In genomic region chr3L:19612172-19612571, dm6 we compare ENCODE assay signal across 1 fruit fly cellular context.
TF ChIP-seq lines count a peak whose summit lies in the region.

TSS of gene Lon (minus strand) at chr3L:19612199.
TSS of gene PIG-F (plus strand) at chr3L:19612455.

TF ChIP-seq in whole organism, embryonic, 481 proteins besides CTCF, POLR2A, EP300 and RAD21 (continued from another document and continues in another):
- TF ChIP-seq Dip3 (GFP tag; optimal IDR thresholded peaks at IDR 0.05; lab: Kevin White, UChicago) (peak; percentile 98), ara (GFP tag; IDR thresholded peaks at IDR 0.05; lab: Robert Waterston, UW) (peak; percentile 97), CG6654 (GFP tag; optimal IDR thresholded peaks at IDR 0.05; lab: Kevin White, UChicago) (peak; percentile 95), E2f2 (GFP tag; IDR thresholded peaks at IDR 0.05; lab: Robert Waterston, UW) (peak; percentile 88), onecut (GFP tag; IDR thresholded peaks at IDR 0.05; lab: Robert Waterston, UW) (peak; percentile 96), sim (GFP tag; IDR thresholded peaks at IDR 0.05; lab: Robert Waterston, UW) (peak; percentile 94), Hr78 (GFP tag; optimal IDR thresholded peaks at IDR 0.05; lab: Kevin White, UChicago) (no peak), CG13424 (tag; optimal IDR thresholded peaks at IDR 0.05; lab: Kevin White, UChicago) (peak; percentile 100), CG3726 (GFP tag; IDR thresholded peaks at IDR 0.05; lab: Robert Waterston, UW) (peak; percentile 97), Ets97D (GFP tag; optimal IDR thresholded peaks at IDR 0.05; lab: Kevin White, UChicago) (peak; percentile 95), Scr (GFP tag; IDR thresholded peaks at IDR 0.05; lab: Robert Waterston, UW; ENCODE audit: partially characterized antibody) (peak; percentile 63), ap (GFP tag; IDR thresholded peaks at IDR 0.05; lab: Robert Waterston, UW) (peak; percentile 95), CG12236 (GFP tag; optimal IDR thresholded peaks at IDR 0.05; lab: Kevin White, UChicago) (peak; percentile 95), vvl (GFP tag; IDR thresholded peaks at IDR 0.05; lab: Robert Waterston, UW) (peak; percentile 99), CG34376 (GFP tag; optimal IDR thresholded peaks at IDR 0.05; lab: Kevin White, UChicago) (peak; percentile 99), crol (GFP tag; IDR thresholded peaks at IDR 0.05; lab: Robert Waterston, UW) (peak; percentile 69), grau (tag; optimal IDR thresholded peaks at IDR 0.05; lab: Kevin White, UChicago) (peak; percentile 99), CG12942 (GFP tag; optimal IDR thresholded peaks at IDR 0.05; lab: Kevin White, UChicago) (peak; percentile 99), CG10462 (GFP tag; optimal IDR thresholded peaks at IDR 0.05; lab: Kevin White, UChicago) (peak; percentile 99), CG11723 (GFP tag; optimal IDR thresholded peaks at IDR 0.05; lab: Kevin White, UChicago) (peak; percentile 99), Sin3A (optimal IDR thresholded peaks at IDR 0.05; lab: Kevin White, UChicago) (peak; percentile 65), sug (tag; optimal IDR thresholded peaks at IDR 0.05; lab: Kevin White, UChicago) (peak; percentile 99), wor (GFP tag; IDR thresholded peaks at IDR 0.05; lab: Robert Waterston, UW) (peak; percentile 98), CG1603 (tag; optimal IDR thresholded peaks at IDR 0.05; lab: Kevin White, UChicago) (no peak), ind (GFP tag; optimal IDR thresholded peaks at IDR 0.05; lab: Kevin White, UChicago) (peak; percentile 100), vfl (GFP tag; optimal IDR thresholded peaks at IDR 0.05; lab: Kevin White, UChicago) (peak; percentile 99), Hmx (GFP tag; optimal IDR thresholded peaks at IDR 0.05; lab: Kevin White, UChicago) (peak; percentile 97), CG17568 (GFP tag; optimal IDR thresholded peaks at IDR 0.05; lab: Kevin White, UChicago) (peak; percentile 98), toy (GFP tag; IDR thresholded peaks at IDR 0.05; lab: Robert Waterston, UW) (peak; percentile 96), CG4820 (GFP tag; optimal IDR thresholded peaks at IDR 0.05; lab: Kevin White, UChicago) (peak; percentile 99), lilli (GFP tag; optimal IDR thresholded peaks at IDR 0.05; lab: Kevin White, UChicago) (peak; percentile 99), CG2875 (GFP tag; optimal IDR thresholded peaks at IDR 0.05; lab: Kevin White, UChicago) (peak; percentile 99), CG9727 (GFP tag; optimal IDR thresholded peaks at IDR 0.05; lab: Kevin White, UChicago) (peak; percentile 99), otp (GFP tag; IDR thresholded peaks at IDR 0.05; lab: Robert Waterston, UW) (peak; percentile 96), Max (GFP tag; optimal IDR thresholded peaks at IDR 0.05; lab: Kevin White, UChicago) (peak; percentile 100), sqz (GFP tag; optimal IDR thresholded peaks at IDR 0.05; lab: Kevin White, UChicago) (peak; percentile 99), CG31224 (GFP tag; IDR thresholded peaks at IDR 0.05; lab: Robert Waterston, UW) (peak; percentile 95), Kr (GFP tag; optimal IDR thresholded peaks at IDR 0.05; lab: Kevin White, UChicago) (peak; percentile 95), pan (optimal IDR thresholded peaks at IDR 0.05; lab: Kevin White, UChicago) (no peak), pan (GFP tag; optimal IDR thresholded peaks at IDR 0.05 in 1 of 2, IDR thresholded peaks at IDR 0.05 in 1 of 2) (peak in 1 of 2 experiments; percentile 99), Side (GFP tag; optimal IDR thresholded peaks at IDR 0.05; lab: Kevin White, UChicago) (peak; percentile 97), gsb (GFP tag; IDR thresholded peaks at IDR 0.05; lab: Robert Waterston, UW) (peak; percentile 96), amos (GFP tag; IDR thresholded peaks at IDR 0.05; lab: Robert Waterston, UW; ENCODE audit: partially characterized antibody) (peak; percentile 47), CG8359 (GFP tag; optimal IDR thresholded peaks at IDR 0.05; lab: Kevin White, UChicago; ENCODE audit: borderline replicate concordance) (peak; percentile 95), CG13775 (GFP tag; optimal IDR thresholded peaks at IDR 0.05; lab: Kevin White, UChicago) (peak; percentile 100), Rfx (GFP tag; IDR thresholded peaks at IDR 0.05; lab: Robert Waterston, UW) (peak; percentile 99), BtbVII (GFP tag; optimal IDR thresholded peaks at IDR 0.05; lab: Kevin White, UChicago) (peak; percentile 99), jigr1 (GFP tag; IDR thresholded peaks at IDR 0.05; lab: Robert Waterston, UW) (peak; percentile 97), CkIIα-i1 (GFP tag; IDR thresholded peaks at IDR 0.05; lab: Robert Waterston, UW) (peak; percentile 89), corto (GFP tag; optimal IDR thresholded peaks at IDR 0.05; lab: Kevin White, UChicago) (peak; percentile 96), ham (GFP tag; IDR thresholded peaks at IDR 0.05; lab: Robert Waterston, UW) (peak; percentile 93), zf30C (GFP tag; optimal IDR thresholded peaks at IDR 0.05; lab: Kevin White, UChicago) (peak; percentile 63), Usf (GFP tag; optimal IDR thresholded peaks at IDR 0.05; lab: Kevin White, UChicago) (peak; percentile 99), NC2β (GFP tag; optimal IDR thresholded peaks at IDR 0.05; lab: Kevin White, UChicago) (peak; percentile 97), Aef1 (GFP tag; IDR thresholded peaks at IDR 0.05; lab: Robert Waterston, UW) (peak; percentile 99), Bgb (GFP tag; IDR thresholded peaks at IDR 0.05; lab: Robert Waterston, UW; ENCODE audit: partially characterized antibody) (peak; percentile 63), emc (GFP tag; optimal IDR thresholded peaks at IDR 0.05; lab: Kevin White, UChicago) (peak; percentile 95), ci (GFP tag; IDR thresholded peaks at IDR 0.05; lab: Robert Waterston, UW) (peak; percentile 98), Med (GFP tag; lab: Kevin White, UChicago) (peak; percentile 100), CG14965 (GFP tag; optimal IDR thresholded peaks at IDR 0.05; lab: Kevin White, UChicago; ENCODE audit: borderline replicate concordance) (peak; percentile 70), pros (GFP tag; optimal IDR thresholded peaks at IDR 0.05; lab: Kevin White, UChicago) (peak; percentile 87), CG10147 (GFP tag; optimal IDR thresholded peaks at IDR 0.05; lab: Kevin White, UChicago) (peak; percentile 99), D19A (tag; optimal IDR thresholded peaks at IDR 0.05; lab: Kevin White, UChicago) (peak; percentile 97), CG33213 (GFP tag; optimal IDR thresholded peaks at IDR 0.05; lab: Kevin White, UChicago) (peak; percentile 95), CG11456 (GFP tag; IDR thresholded peaks at IDR 0.05; lab: Robert Waterston, UW) (peak; percentile 97), al (GFP tag; IDR thresholded peaks at IDR 0.05; lab: Robert Waterston, UW) (peak; percentile 98), CG4360 (GFP tag; IDR thresholded peaks at IDR 0.05; lab: Robert Waterston, UW) (peak; percentile 81), HLH54F (GFP tag; optimal IDR thresholded peaks at IDR 0.05; lab: Kevin White, UChicago) (peak; percentile 99), Bteb2 (GFP tag; optimal IDR thresholded peaks at IDR 0.05; lab: Kevin White, UChicago) (peak; percentile 97), HLH3B (GFP tag; IDR thresholded peaks at IDR 0.05; lab: Robert Waterston, UW) (peak; percentile 98), seq (GFP tag; IDR thresholded peaks at IDR 0.05; lab: Robert Waterston, UW) (peak; percentile 99), CG31365 (tag; optimal IDR thresholded peaks at IDR 0.05; lab: Kevin White, UChicago) (peak; percentile 79), sens-2 (GFP tag; IDR thresholded peaks at IDR 0.05; lab: Robert Waterston, UW) (peak; percentile 95), sr (GFP tag; IDR thresholded peaks at IDR 0.05; lab: Robert Waterston, UW) (peak; percentile 83; the same call in 2 of the 3 replicates), danr (GFP tag; IDR thresholded peaks at IDR 0.05; lab: Robert Waterston, UW) (peak; percentile 97), CG12299 (tag; optimal IDR thresholded peaks at IDR 0.05; lab: Kevin White, UChicago) (peak; percentile 99), CG7556 (GFP tag; optimal IDR thresholded peaks at IDR 0.05; lab: Kevin White, UChicago) (peak; percentile 99), mld (GFP tag; IDR thresholded peaks at IDR 0.05; lab: Robert Waterston, UW; ENCODE audit: partially characterized antibody) (0 out of 3 replicates have a peak, but pooled peaks have one; percentile 15), slp2 (GFP tag; optimal IDR thresholded peaks at IDR 0.05; lab: Kevin White, UChicago) (peak; percentile 98), TFAM (GFP tag; optimal IDR thresholded peaks at IDR 0.05; lab: Kevin White, UChicago) (peak; percentile 88), Ptx1 (GFP tag; IDR thresholded peaks at IDR 0.05; lab: Robert Waterston, UW) (peak; percentile 99), Hsf (GFP tag; optimal IDR thresholded peaks at IDR 0.05; lab: Kevin White, UChicago) (peak; percentile 99), CG14050 (GFP tag; IDR thresholded peaks at IDR 0.05; lab: Robert Waterston, UW) (peak; percentile 98), Xbp1 (GFP tag; optimal IDR thresholded peaks at IDR 0.05; lab: Kevin White, UChicago) (peak; percentile 99), zen2 (GFP tag; IDR thresholded peaks at IDR 0.05; lab: Robert Waterston, UW; ENCODE audit: partially characterized antibody) (no peak), so (GFP tag; IDR thresholded peaks at IDR 0.05; lab: Robert Waterston, UW) (peak; percentile 98), Asciz (GFP tag; optimal IDR thresholded peaks at IDR 0.05; lab: Kevin White, UChicago) (peak; percentile 99), CG1832 (GFP tag; optimal IDR thresholded peaks at IDR 0.05; lab: Kevin White, UChicago) (no peak), Poxn (GFP tag; IDR thresholded peaks at IDR 0.05; lab: Robert Waterston, UW) (peak; percentile 97), CG18764 (GFP tag; optimal IDR thresholded peaks at IDR 0.05; lab: Kevin White, UChicago) (peak; percentile 98), CG7357 (GFP tag; IDR thresholded peaks at IDR 0.05; lab: Robert Waterston, UW) (peak; percentile 97), org-1 (GFP tag; optimal IDR thresholded peaks at IDR 0.05; lab: Kevin White, UChicago) (peak; percentile 98), CG8281 (tag; optimal IDR thresholded peaks at IDR 0.05; lab: Kevin White, UChicago) (peak; percentile 95), eve (GFP tag; optimal IDR thresholded peaks at IDR 0.05; lab: Kevin White, UChicago) (peak in 1 of 2 experiments; percentile 71), CG10431 (GFP tag; optimal IDR thresholded peaks at IDR 0.05; lab: Kevin White, UChicago) (peak; percentile 98), HmgD (GFP tag; optimal IDR thresholded peaks at IDR 0.05; lab: Kevin White, UChicago) (peak; percentile 97), Meics (GFP tag; optimal IDR thresholded peaks at IDR 0.05; lab: Kevin White, UChicago) (peak; percentile 99), hth (optimal IDR thresholded peaks at IDR 0.05; lab: Kevin White, UChicago) (no peak), inv (GFP tag; IDR thresholded peaks at IDR 0.05; lab: Robert Waterston, UW; ENCODE audit: partially characterized antibody) (peak; percentile 64), kni (GFP tag; optimal IDR thresholded peaks at IDR 0.05; lab: Kevin White, UChicago) (peak; percentile 97), ewg (GFP tag; optimal IDR thresholded peaks at IDR 0.05; lab: Kevin White, UChicago) (peak; percentile 98), CG14441 (GFP tag; IDR thresholded peaks at IDR 0.05; lab: Robert Waterston, UW) (peak; percentile 98), lola (GFP tag; optimal IDR thresholded peaks at IDR 0.05; lab: Kevin White, UChicago) (peak in 1 of 3 experiments; percentile 99), CG16779 (GFP tag; IDR thresholded peaks at IDR 0.05; lab: Robert Waterston, UW) (peak; percentile 93), CG11695 (GFP tag; IDR thresholded peaks at IDR 0.05; lab: Robert Waterston, UW) (peak; percentile 98), CG31388 (GFP tag; optimal IDR thresholded peaks at IDR 0.05; lab: Kevin White, UChicago) (peak; percentile 98), HLHmδ (GFP tag; optimal IDR thresholded peaks at IDR 0.05; lab: Kevin White, UChicago) (no peak), PHDP (tag; optimal IDR thresholded peaks at IDR 0.05; lab: Kevin White, UChicago) (peak; percentile 99), tio (GFP tag; optimal IDR thresholded peaks at IDR 0.05; lab: Kevin White, UChicago) (peak; percentile 100), CG12155 (GFP tag; optimal IDR thresholded peaks at IDR 0.05; lab: Kevin White, UChicago) (peak; percentile 98), ssp (GFP tag; IDR thresholded peaks at IDR 0.05; lab: Robert Waterston, UW) (peak; percentile 95), gsb-n (tag; optimal IDR thresholded peaks at IDR 0.05; lab: Kevin White, UChicago) (peak; percentile 99), slou (GFP tag; optimal IDR thresholded peaks at IDR 0.05; lab: Kevin White, UChicago) (peak; percentile 99), CG3281 (GFP tag; optimal IDR thresholded peaks at IDR 0.05; lab: Kevin White, UChicago) (peak; percentile 99), Xrp1 (GFP tag; IDR thresholded peaks at IDR 0.05; lab: Robert Waterston, UW) (peak; percentile 99), CG10543 (GFP tag; optimal IDR thresholded peaks at IDR 0.05; lab: Kevin White, UChicago) (peak; percentile 100), Myb (GFP tag; optimal IDR thresholded peaks at IDR 0.05; lab: Kevin White, UChicago) (peak; percentile 90), CG1024 (GFP tag; IDR thresholded peaks at IDR 0.05; lab: Robert Waterston, UW) (peak; percentile 89), CG15011 (GFP tag; optimal IDR thresholded peaks at IDR 0.05; lab: Kevin White, UChicago) (peak; percentile 98), wdn (GFP tag; IDR thresholded peaks at IDR 0.05; lab: Robert Waterston, UW) (peak; percentile 97), jumu (GFP tag; optimal IDR thresholded peaks at IDR 0.05; lab: Kevin White, UChicago) (peak; percentile 98), CG14710 (tag; optimal IDR thresholded peaks at IDR 0.05; lab: Kevin White, UChicago) (peak; percentile 99), croc (GFP tag; conservative IDR thresholded peaks at IDR 0.05; lab: Robert Waterston, UW) (peak; percentile 99), gfzf (GFP tag; optimal IDR thresholded peaks at IDR 0.05; lab: Kevin White, UChicago) (peak; percentile 24), Drgx (GFP tag; IDR thresholded peaks at IDR 0.05; lab: Robert Waterston, UW) (peak; percentile 98), CG9876 (GFP tag; optimal IDR thresholded peaks at IDR 0.05; lab: Kevin White, UChicago) (peak; percentile 94), CG12391 (tag; optimal IDR thresholded peaks at IDR 0.05; lab: Kevin White, UChicago) (peak; percentile 99), Fer1 (GFP tag; optimal IDR thresholded peaks at IDR 0.05; lab: Kevin White, UChicago) (peak; percentile 99), Sry-β (GFP tag; optimal IDR thresholded peaks at IDR 0.05; lab: Kevin White, UChicago) (peak; percentile 78), CG9817 (tag; optimal IDR thresholded peaks at IDR 0.05; lab: Kevin White, UChicago) (peak; percentile 99), CG4424 (GFP tag; optimal IDR thresholded peaks at IDR 0.05; lab: Kevin White, UChicago) (peak; percentile 100)
